Fruit fly (Drosophila melanogaster): ENCODE data around the gene CG31675.

dm6 chr2L:20879567-20880141, 12.1 kb downstream of the CG31675 start:
- TF ChIP-seq tai (GFP tag; optimal IDR thresholded peaks at IDR 0.05) (no peak), dmrt93B (GFP tag; optimal IDR thresholded peaks at IDR 0.05) (no peak), br (GFP tag; optimal IDR thresholded peaks at IDR 0.05) (no peak), lola (GFP tag; optimal IDR thresholded peaks at IDR 0.05) (no peak)
